Worm (Caenorhabditis elegans) whole organism, L1 larva: ENCODE results near the gene C37C3.11.

Source experiments
- C04F5.9 ChIP-seq: sonication (generic microtip); optimal IDR thresholded peaks from 2 replicates; lab custom pipeline; 2016; ENCODE audit warnings: missing genetic modification characterization, missing compliant biosample characterization
- F16B12.6 ChIP-seq: fragments of 150-350 bp; optimal IDR thresholded peaks from 2 replicates; lab custom pipeline; 2014; ENCODE audit warnings: missing biosample characterization, missing genetic modification characterization
- Y116A8C.19 ChIP-seq: sonication (generic microtip); optimal IDR thresholded peaks from 2 replicates; lab custom pipeline; 2016; ENCODE audit warnings: missing compliant biosample characterization, missing genetic modification characterization, borderline replicate concordance
- aha-1 ChIP-seq: fragments of 150-350 bp; optimal IDR thresholded peaks from 2 replicates; lab custom pipeline; 2014; ENCODE audit warnings: missing biosample characterization, missing genetic modification characterization
- alr-1 ChIP-seq: fragments of 200-800 bp; sonication (Bioruptor generic); optimal IDR thresholded peaks from 2 replicates; lab custom pipeline; 2018; ENCODE audit warnings: borderline replicate concordance, mild to moderate bottlenecking, missing genetic modification characterization, missing compliant biosample characterization
- blmp-1 ChIP-seq: fragments of 150-350 bp; optimal IDR thresholded peaks from 2 replicates; lab custom pipeline; 2014; ENCODE audit warnings: missing biosample characterization, missing genetic modification characterization
- ceh-82 ChIP-seq, 3 experiments: fragments of 150-350 bp in 1 of 3; sonication (generic microtip) in 2 of 3; optimal IDR thresholded peaks; 2 replicates each; lab custom pipeline; 2014 to 2017; ENCODE audit warnings: missing biosample characterization in 3 of 3, missing genetic modification characterization in 3 of 3
- ceh-90 ChIP-seq: sonication (generic microtip); optimal IDR thresholded peaks from 2 replicates; lab custom pipeline; 2016; ENCODE audit warnings: missing genetic modification characterization, missing compliant biosample characterization
- ces-1 ChIP-seq: fragments of 150-350 bp; optimal IDR thresholded peaks from 2 replicates; lab custom pipeline; 2014; ENCODE audit warnings: missing biosample characterization, missing genetic modification reagents, missing genetic modification characterization
- dpl-1 ChIP-seq, 3 experiments: fragments of 150-350 bp in 2 of 3; sonication (generic microtip) in 1 of 3; optimal IDR thresholded peaks; 2 replicates each; lab custom pipeline; 2014 to 2017; ENCODE audit warnings: missing biosample characterization in 3 of 3, missing genetic modification characterization in 3 of 3, missing genetic modification reagents in 3 of 3
- efl-1 ChIP-seq, 4 experiments: fragments of 150-350 bp; optimal IDR thresholded peaks in 3 of 4; peaks in 1 of 4; 1 replicate in 1 of 4; 2 replicates in 3 of 4; lab custom pipeline; 2014; ENCODE audit warnings: missing biosample characterization in 2 of 4, missing genetic modification characterization in 2 of 4, missing genetic modification reagents in 2 of 4
- egl-13 ChIP-seq: sonication (generic microtip); optimal IDR thresholded peaks from 2 replicates; lab custom pipeline; 2016; ENCODE audit warnings: missing genotype, missing genetic modification reagents, missing genetic modification characterization, missing compliant biosample characterization
- egl-27 ChIP-seq, 2 experiments: fragments of 150-350 bp in 1 of 2; sonication (generic microtip); optimal IDR thresholded peaks; 3 replicates each; lab custom pipeline; 2017 to 2018; ENCODE audit warnings: missing biosample characterization in 2 of 2, missing genetic modification characterization in 2 of 2, missing genetic modification reagents in 2 of 2
- elt-2 ChIP-seq: sonication (generic microtip); optimal IDR thresholded peaks from 2 replicates; lab custom pipeline; 2016; ENCODE audit warnings: missing genetic modification characterization, mild to moderate bottlenecking, inconsistent platforms, missing compliant biosample characterization, missing genetic modification reagents
- elt-3 ChIP-seq, 6 experiments: fragments of 150-350 bp in 1 of 6; sonication (generic microtip); optimal IDR thresholded peaks; 2 replicates each; lab custom pipeline; 2017 to 2018; ENCODE audit warnings: missing biosample characterization in 6 of 6, missing genetic modification characterization in 6 of 6, inconsistent platforms in 1 of 6
- ets-5 ChIP-seq: fragments of 200-800 bp; sonication (Bioruptor generic); IDR thresholded peaks from 2 replicates; pipeline ENCODE4 v1.3.6; 2022; ENCODE audit warnings: missing genetic modification characterization, missing compliant biosample characterization
- fkh-4 ChIP-seq: sonication (generic microtip); optimal IDR thresholded peaks from 2 replicates; lab custom pipeline; 2016; ENCODE audit warnings: missing compliant biosample characterization, missing genetic modification characterization, borderline replicate concordance
- fkh-8 ChIP-seq: sonication (generic microtip); optimal IDR thresholded peaks from 2 replicates; lab custom pipeline; 2016; ENCODE audit warnings: mild to moderate bottlenecking, missing genetic modification characterization, missing compliant biosample characterization
- fos-1 ChIP-seq: fragments of 150-350 bp; optimal IDR thresholded peaks from 2 replicates; lab custom pipeline; 2014; ENCODE audit warnings: missing biosample characterization, missing genetic modification characterization
- grh-1 ChIP-seq: fragments of 200-800 bp; sonication (Bioruptor generic); IDR thresholded peaks from 2 replicates; pipeline ENCODE4 v1.3.6; 2022; ENCODE audit warnings: missing genetic modification reagents, missing genetic modification characterization, missing compliant biosample characterization
- hlh-17 ChIP-seq: fragments of 200-800 bp; sonication (Bioruptor generic); optimal IDR thresholded peaks from 2 replicates; lab custom pipeline; 2018; ENCODE audit warnings: missing genetic modification characterization, mild to moderate bottlenecking, missing compliant biosample characterization, moderate library complexity, borderline replicate concordance
- irx-1 ChIP-seq: sonication (generic microtip); optimal IDR thresholded peaks from 2 replicates; lab custom pipeline; 2016; ENCODE audit warnings: missing genetic modification characterization, missing compliant biosample characterization
- isw-1 ChIP-seq: fragments of 200-800 bp; sonication (Bioruptor generic); IDR thresholded peaks from 2 replicates; pipeline ENCODE4 v1.3.6; 2022; ENCODE audit warnings: missing genetic modification characterization, missing compliant biosample characterization
- lin-13 ChIP-seq: fragments of 150-350 bp; optimal IDR thresholded peaks from 2 replicates; lab custom pipeline; 2014; ENCODE audit warnings: missing biosample characterization, missing genetic modification reagents, missing genetic modification characterization
- lin-14 ChIP-seq: fragments of 200-800 bp; sonication (Bioruptor generic); optimal IDR thresholded peaks from 2 replicates; lab custom pipeline; 2018; ENCODE audit warnings: mild to moderate bottlenecking, missing genetic modification characterization, moderate library complexity, missing compliant biosample characterization
- lin-15B ChIP-seq: fragments of 150-350 bp; sonication (generic microtip); optimal IDR thresholded peaks from 3 replicates; lab custom pipeline; 2014; ENCODE audit warnings: missing biosample characterization, missing genetic modification characterization
- lin-35 ChIP-seq, 2 experiments: fragments of 150-350 bp; optimal IDR thresholded peaks; 2 replicates each; lab custom pipeline; 2014; ENCODE audit warnings: missing biosample characterization in 2 of 2, missing genetic modification characterization in 2 of 2, missing genetic modification reagents in 2 of 2
- lin-39 ChIP-seq: fragments of 150-350 bp; optimal IDR thresholded peaks from 2 replicates; lab custom pipeline; 2014; ENCODE audit warnings: missing biosample characterization, missing genetic modification reagents, missing genetic modification characterization
- lsy-2 ChIP-seq, 2 experiments: fragments of 150-350 bp; optimal IDR thresholded peaks; 2 replicates each; lab custom pipeline; 2014; ENCODE audit warnings: missing biosample characterization in 2 of 2, missing genetic modification characterization in 2 of 2
- mdl-1 ChIP-seq, 2 experiments: fragments of 150-350 bp; optimal IDR thresholded peaks; 2 replicates each; lab custom pipeline; 2014 to 2017; ENCODE audit warnings: missing biosample characterization in 2 of 2, missing genetic modification characterization in 2 of 2, inconsistent platforms in 1 of 2
- mef-2 ChIP-seq: fragments of 150-350 bp; optimal IDR thresholded peaks from 2 replicates; lab custom pipeline; 2014; ENCODE audit warnings: missing biosample characterization, missing genetic modification characterization
- nhr-19 ChIP-seq: fragments of 200-800 bp; sonication (Bioruptor generic); conservative IDR thresholded peaks from 2 replicates; pipeline ENCODE4 v1.3.6; 2022; ENCODE audit warnings: missing genetic modification characterization, missing compliant biosample characterization
- nhr-71 ChIP-seq: sonication (generic microtip); optimal IDR thresholded peaks from 2 replicates; lab custom pipeline; 2016; ENCODE audit warnings: mild to moderate bottlenecking, missing genetic modification characterization, moderate library complexity, missing compliant biosample characterization
- nhr-77 ChIP-seq: fragments of 150-350 bp; optimal IDR thresholded peaks from 2 replicates; lab custom pipeline; 2014; ENCODE audit warnings: missing biosample characterization, missing genetic modification characterization
- nhr-84 ChIP-seq: sonication (generic microtip); optimal IDR thresholded peaks from 2 replicates; lab custom pipeline; 2017; ENCODE audit warnings: missing biosample characterization, missing genetic modification characterization
- nhr-85 ChIP-seq: sonication (generic microtip); peaks from one replicate; lab custom pipeline; 2016; ENCODE audit warnings: missing genetic modification characterization, inconsistent platforms, missing compliant biosample characterization
- nhr-90 ChIP-seq: sonication (generic microtip); optimal IDR thresholded peaks from 2 replicates; lab custom pipeline; 2016; ENCODE audit warnings: mild to moderate bottlenecking, missing genetic modification characterization, missing compliant biosample characterization; ENCODE audit not compliant: poor library complexity
- pax-3 ChIP-seq: fragments of 200-800 bp; sonication (Bioruptor generic); optimal IDR thresholded peaks from 2 replicates; lab custom pipeline; 2018; ENCODE audit warnings: mild to moderate bottlenecking, missing genetic modification characterization, moderate library complexity, missing compliant biosample characterization
- rnt-1 ChIP-seq: sonication (generic microtip); optimal IDR thresholded peaks from 2 replicates; lab custom pipeline; 2016; ENCODE audit warnings: mild to moderate bottlenecking, missing genetic modification characterization, moderate library complexity, missing compliant biosample characterization
- snpc-4 ChIP-seq: fragments of 150-350 bp; optimal IDR thresholded peaks from 2 replicates; lab custom pipeline; 2014; ENCODE audit warnings: missing biosample characterization, missing genetic modification characterization
- snu-23 ChIP-seq: sonication (generic microtip); optimal IDR thresholded peaks from 2 replicates; lab custom pipeline; 2016; ENCODE audit warnings: missing genetic modification characterization, missing compliant biosample characterization
- sox-4 ChIP-seq: sonication (generic microtip); optimal IDR thresholded peaks from 2 replicates; lab custom pipeline; 2016; ENCODE audit warnings: missing genetic modification characterization, missing compliant biosample characterization
- sptf-1 ChIP-seq: fragments of 150-350 bp; optimal IDR thresholded peaks from 2 replicates; lab custom pipeline; 2014; ENCODE audit warnings: missing biosample characterization, missing genetic modification characterization
- tlp-1 ChIP-seq: fragments of 150-350 bp; optimal IDR thresholded peaks from 2 replicates; lab custom pipeline; 2014; ENCODE audit warnings: missing biosample characterization, missing genetic modification characterization
- unc-130 ChIP-seq: fragments of 150-350 bp; optimal IDR thresholded peaks from 2 replicates; lab custom pipeline; 2017; ENCODE audit warnings: missing biosample characterization, missing genetic modification characterization, inconsistent platforms
- unc-62 ChIP-seq: fragments of 150-350 bp; optimal IDR thresholded peaks from 2 replicates; lab custom pipeline; 2014; ENCODE audit warnings: missing biosample characterization, missing genetic modification reagents, missing genetic modification characterization
- unc-86 ChIP-seq: sonication (generic microtip); optimal IDR thresholded peaks from 2 replicates; lab custom pipeline; 2016; ENCODE audit warnings: missing genetic modification characterization, missing compliant biosample characterization
- unc-98 ChIP-seq: fragments of 200-800 bp; sonication (Bioruptor generic); IDR thresholded peaks from 2 replicates; pipeline ENCODE4 v1.3.6; 2022; ENCODE audit warnings: missing genetic modification characterization, missing compliant biosample characterization
- vab-15 ChIP-seq: sonication (generic microtip); optimal IDR thresholded peaks from 2 replicates; lab custom pipeline; 2017; ENCODE audit warnings: missing genotype, mild to moderate bottlenecking, missing genetic modification characterization, missing compliant biosample characterization
- xbp-1 ChIP-seq: sonication (generic microtip); optimal IDR thresholded peaks from 2 replicates; lab custom pipeline; 2016; ENCODE audit warnings: missing genetic modification characterization, missing compliant biosample characterization
- zip-4 ChIP-seq: fragments of 200-800 bp; sonication (Bioruptor generic); optimal IDR thresholded peaks from 2 replicates; lab custom pipeline; 2018; ENCODE audit warnings: mild to moderate bottlenecking, missing genetic modification characterization, moderate library complexity, missing compliant biosample characterization
- ztf-11 ChIP-seq, 2 experiments: sonication (generic microtip); optimal IDR thresholded peaks; 2 replicates each; lab custom pipeline; 2016 to 2017; ENCODE audit warnings: missing genetic modification characterization in 2 of 2, missing biosample characterization in 1 of 2, missing compliant biosample characterization in 1 of 2
- ztf-4 ChIP-seq: fragments of 150-350 bp; optimal IDR thresholded peaks from 2 replicates; lab custom pipeline; 2014; ENCODE audit warnings: missing biosample characterization, missing genetic modification characterization

C37C3.11 gene

ce11 chrV:7822655-7823054 is 41.9 kb downstream of the C37C3.11 start:
- peak; percentile 56 for TF ChIP-seq ztf-4 (tag; lab: Kevin White, UChicago)
- TF ChIP-seq lin-14 (GFP tag; lab: Kevin White, UChicago) = peak; percentile 90
- TF ChIP-seq lin-15B = no peak
- peak; percentile 29 for TF ChIP-seq xbp-1 (tag; lab: Kevin White, UChicago)
- no peak for TF ChIP-seq ceh-90 (tag; lab: Kevin White, UChicago)
- peak; percentile 46 for TF ChIP-seq unc-130 (tag; lab: Kevin White, UChicago)
- TF ChIP-seq fkh-4 = no peak
- TF ChIP-seq elt-3 (tag; optimal IDR thresholded peaks at IDR 0.05; lab: Kevin White, UChicago) = no peak
- 0 out of 2 replicates have a peak, but pooled peaks have one; percentile 27 for TF ChIP-seq unc-98 (GFP tag; lab: Robert Waterston, UW)
- TF ChIP-seq nhr-84 (tag; lab: Kevin White, UChicago) = no peak
- no peak for TF ChIP-seq C04F5.9 (tag; lab: Kevin White, UChicago)
- TF ChIP-seq egl-13 = no peak
- peak; percentile 33 for TF ChIP-seq mef-2 (tag; lab: Kevin White, UChicago)
- TF ChIP-seq lin-39 (tag; lab: Kevin White, UChicago) = peak; percentile 23
- no peak for TF ChIP-seq tlp-1 (tag; lab: Kevin White, UChicago)
- TF ChIP-seq alr-1 = no peak
- no peak for TF ChIP-seq pax-3
- peak; percentile 53 for TF ChIP-seq snu-23 (GFP tag; lab: Kevin White, UChicago)
- no peak for TF ChIP-seq ceh-82 (tag; optimal IDR thresholded peaks at IDR 0.05; lab: Kevin White, UChicago)
- no peak for TF ChIP-seq isw-1 (GFP tag; lab: Robert Waterston, UW)
- TF ChIP-seq zip-4 (GFP tag; lab: Kevin White, UChicago) = no peak
- TF ChIP-seq efl-1 (optimal IDR thresholded peaks at IDR 0.05; lab: Kevin White, UChicago) = no peak
- TF ChIP-seq efl-1 (GFP tag; optimal IDR thresholded peaks at IDR 0.05 in 1 of 2; lab: Kevin White, UChicago) = no peak
- no peak for TF ChIP-seq fkh-8 (tag; lab: Kevin White, UChicago)
- TF ChIP-seq unc-86 (tag; lab: Kevin White, UChicago) = no peak
- no peak for TF ChIP-seq vab-15
- TF ChIP-seq ets-5 (GFP tag; lab: Robert Waterston, UW) = no peak
- no peak for TF ChIP-seq lin-35 (GFP tag; optimal IDR thresholded peaks at IDR 0.05; lab: Kevin White, UChicago)
- TF ChIP-seq sptf-1 (tag; lab: Kevin White, UChicago) = no peak
- no peak for TF ChIP-seq snpc-4 (tag; lab: Kevin White, UChicago)
- TF ChIP-seq nhr-19 = peak; percentile 47
- no peak for TF ChIP-seq nhr-77 (tag; lab: Kevin White, UChicago)
- TF ChIP-seq mdl-1 (tag; optimal IDR thresholded peaks at IDR 0.05; lab: Kevin White, UChicago) = peak in 1 of 2 experiments; percentile 15
- TF ChIP-seq unc-62 = no peak
- TF ChIP-seq irx-1 (tag; lab: Kevin White, UChicago) = no peak
- TF ChIP-seq sox-4 (tag; lab: Kevin White, UChicago) = no peak
- TF ChIP-seq F16B12.6 = no peak
- TF ChIP-seq lin-13 (GFP tag; lab: Kevin White, UChicago) = no peak
- no peak for TF ChIP-seq blmp-1 (tag; lab: Kevin White, UChicago)
- peak; percentile 86 for TF ChIP-seq nhr-71 (tag; lab: Kevin White, UChicago)
- no peak for TF ChIP-seq nhr-90
- no peak for TF ChIP-seq nhr-85 (tag; lab: Kevin White, UChicago)
- no peak for TF ChIP-seq elt-2 (tag; lab: Kevin White, UChicago)
- no peak for TF ChIP-seq egl-27 (tag; optimal IDR thresholded peaks at IDR 0.05; lab: Kevin White, UChicago)
- no peak for TF ChIP-seq ztf-11 (tag; optimal IDR thresholded peaks at IDR 0.05; lab: Kevin White, UChicago)
- TF ChIP-seq ces-1 = no peak
- no peak for TF ChIP-seq grh-1 (GFP tag; lab: Robert Waterston, UW)
- no peak for TF ChIP-seq aha-1 (tag; lab: Kevin White, UChicago)
- TF ChIP-seq lsy-2 (tag; optimal IDR thresholded peaks at IDR 0.05; lab: Kevin White, UChicago) = peak; percentile 31 to 45
- TF ChIP-seq fos-1 (tag; lab: Kevin White, UChicago) = peak; percentile 39
- TF ChIP-seq dpl-1 (GFP tag; optimal IDR thresholded peaks at IDR 0.05; lab: Kevin White, UChicago) = no peak
- TF ChIP-seq rnt-1 = peak; percentile 80
- no peak for TF ChIP-seq hlh-17 (GFP tag; lab: Kevin White, UChicago)
- TF ChIP-seq Y116A8C.19 (tag; lab: Kevin White, UChicago) = no peak
